Fruit fly (Drosophila melanogaster): ENCODE results near the gene CG13300.

The CG13300 gene

DNA sequence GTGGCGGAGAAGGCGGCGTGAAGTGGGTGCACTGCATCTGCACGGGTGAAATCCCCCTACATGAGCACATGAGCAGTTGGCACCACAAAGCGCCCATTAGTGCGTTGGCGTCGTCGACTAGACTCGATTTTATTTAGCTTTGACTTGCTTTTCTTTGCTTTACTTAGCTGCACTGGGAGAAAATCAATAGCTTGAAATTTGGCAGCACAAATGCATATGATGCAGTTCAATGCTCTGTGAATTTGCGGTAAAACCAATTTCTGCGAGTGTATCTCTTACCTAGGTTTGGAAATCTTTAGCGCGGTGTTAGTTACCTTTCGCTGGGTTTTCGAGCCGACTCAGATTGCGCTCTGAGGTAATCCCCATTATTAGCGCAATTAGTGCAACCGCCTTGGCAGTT lies 47.3 kb downstream of the CG13300 start:
- TF ChIP-seq pdm3 (GFP tag; optimal IDR thresholded peaks at IDR 0.05) (no peak), net (GFP tag; optimal IDR thresholded peaks at IDR 0.05) (no peak), CG6163 (GFP tag; IDR thresholded peaks at IDR 0.05) (0 out of 3 replicates have a peak, but pooled peaks have one; percentile 9), CG4318 (GFP tag; optimal IDR thresholded peaks at IDR 0.05) (peak; percentile 2), CG15336 (GFP tag; IDR thresholded peaks at IDR 0.05) (0 out of 2 replicates have a peak, but pooled peaks have one; percentile 12), CG6276 (GFP tag; optimal IDR thresholded peaks at IDR 0.05) (peak; percentile 37), cyc (GFP tag; optimal IDR thresholded peaks at IDR 0.05) (no peak), CG32006 (GFP tag; optimal IDR thresholded peaks at IDR 0.05) (peak; percentile 44), Sox14 (GFP tag; optimal IDR thresholded peaks at IDR 0.05) (no peak), Hr4 (GFP tag; optimal IDR thresholded peaks at IDR 0.05) (peak; percentile 63), eg (GFP tag; IDR thresholded peaks at IDR 0.05) (peak; percentile 58), CG3919 (GFP tag; optimal IDR thresholded peaks at IDR 0.05) (peak; percentile 27), Eip78C (GFP tag) (peak; percentile 39), CG10669 (GFP tag; optimal IDR thresholded peaks at IDR 0.05) (no peak)

DNA sequence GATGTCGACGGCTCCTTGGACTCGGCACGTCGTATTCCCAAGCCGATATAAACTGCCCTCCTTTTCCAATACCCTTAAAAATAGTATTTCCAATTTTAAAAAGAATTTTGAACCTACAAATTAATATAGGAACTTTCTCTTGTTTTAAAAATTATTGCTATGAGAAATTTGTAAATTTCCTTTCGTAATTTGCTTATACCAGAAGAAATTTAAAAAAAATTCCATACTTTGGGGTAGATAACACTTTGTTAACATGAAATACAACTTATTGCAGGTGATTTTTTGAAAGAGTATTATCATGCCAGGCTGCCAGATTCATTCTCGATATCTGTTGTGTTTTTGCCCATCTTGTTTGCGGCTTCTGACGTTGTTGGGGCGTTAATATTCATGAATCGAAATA lies 49.7 kb downstream of the CG13300 start:
- TF ChIP-seq esn (GFP tag; optimal IDR thresholded peaks at IDR 0.05), result peak; percentile 48
- no peak for TF ChIP-seq CG11294 (GFP tag; IDR thresholded peaks at IDR 0.05)
- TF ChIP-seq acj6 (GFP tag; optimal IDR thresholded peaks at IDR 0.05), result peak; percentile 15
- TF ChIP-seq Lpt (GFP tag; optimal IDR thresholded peaks at IDR 0.05), result no peak
- no peak for TF ChIP-seq dac (GFP tag; optimal IDR thresholded peaks at IDR 0.05)
- TF ChIP-seq CG10669 (GFP tag; optimal IDR thresholded peaks at IDR 0.05), result no peak
- peak; percentile 35 for TF ChIP-seq topi (GFP tag; optimal IDR thresholded peaks at IDR 0.05)
- no peak for TF ChIP-seq Hr38 (GFP tag; optimal IDR thresholded peaks at IDR 0.05)
- no peak for TF ChIP-seq CG9139 (GFP tag; optimal IDR thresholded peaks at IDR 0.05)
- TF ChIP-seq CG1621 (tag; optimal IDR thresholded peaks at IDR 0.05), result no peak
- peak; percentile 8 for TF ChIP-seq OdsH (GFP tag; optimal IDR thresholded peaks at IDR 0.05)
- TF ChIP-seq Eip75B (GFP tag; optimal IDR thresholded peaks at IDR 0.05), result peak; percentile 3
- no peak for TF ChIP-seq CG8119 (GFP tag; IDR thresholded peaks at IDR 0.05)
- peak; percentile 8 for TF ChIP-seq CG8632 (GFP tag; optimal IDR thresholded peaks at IDR 0.05)
- no peak for TF ChIP-seq ss (GFP tag; optimal IDR thresholded peaks at IDR 0.05)
- TF ChIP-seq Ets21C (GFP tag; optimal IDR thresholded peaks at IDR 0.05), result peak; percentile 34
- TF ChIP-seq CG8319 (GFP tag; optimal IDR thresholded peaks at IDR 0.05), result no peak
- TF ChIP-seq CG7368 (GFP tag; optimal IDR thresholded peaks at IDR 0.05), result no peak
- TF ChIP-seq CG34406 (GFP tag; optimal IDR thresholded peaks at IDR 0.05), result no peak
- no peak for TF ChIP-seq salr (GFP tag; optimal IDR thresholded peaks at IDR 0.05)
- TF ChIP-seq CG11762 (GFP tag; optimal IDR thresholded peaks at IDR 0.05; ENCODE audit: insufficient read depth), result no peak
- peak; percentile 22 for TF ChIP-seq Hr39 (GFP tag; optimal IDR thresholded peaks at IDR 0.05)
- TF ChIP-seq CG6163 (GFP tag; IDR thresholded peaks at IDR 0.05), result no peak
- peak; percentile 41 for TF ChIP-seq lz (GFP tag; optimal IDR thresholded peaks at IDR 0.05)
- TF ChIP-seq fd85E (GFP tag; optimal IDR thresholded peaks at IDR 0.05), result no peak
- peak; percentile 32 for TF ChIP-seq Sox102F (GFP tag; optimal IDR thresholded peaks at IDR 0.05)
- peak; percentile 77 for TF ChIP-seq Eip78C (GFP tag)
- TF ChIP-seq Hr4 (GFP tag; optimal IDR thresholded peaks at IDR 0.05), result no peak
- no peak for TF ChIP-seq CG11902 (GFP tag; optimal IDR thresholded peaks at IDR 0.05)
- no peak for TF ChIP-seq dsx (GFP tag; optimal IDR thresholded peaks at IDR 0.05; ENCODE audit: poor library complexity, severe bottlenecking)
- TF ChIP-seq CG3032 (tag; optimal IDR thresholded peaks at IDR 0.05), result no peak
- TF ChIP-seq Ets96B (tag; optimal IDR thresholded peaks at IDR 0.05), result no peak
- TF ChIP-seq Sox15 (GFP tag; optimal IDR thresholded peaks at IDR 0.05), result no peak
- no peak for TF ChIP-seq net (GFP tag; optimal IDR thresholded peaks at IDR 0.05)
- TF ChIP-seq pdm3 (GFP tag; optimal IDR thresholded peaks at IDR 0.05), result peak; percentile 25
- no peak for TF ChIP-seq CG4318 (GFP tag; optimal IDR thresholded peaks at IDR 0.05)
- TF ChIP-seq CG16779 (tag; optimal IDR thresholded peaks at IDR 0.05), result no peak
- TF ChIP-seq CG6792 (GFP tag; optimal IDR thresholded peaks at IDR 0.05), result no peak
- TF ChIP-seq CG15336 (GFP tag; IDR thresholded peaks at IDR 0.05), result no peak
- no peak for TF ChIP-seq CG6854 (GFP tag; optimal IDR thresholded peaks at IDR 0.05)
- peak; percentile 27 for TF ChIP-seq cyc (GFP tag; optimal IDR thresholded peaks at IDR 0.05)
- TF ChIP-seq vri (GFP tag; optimal IDR thresholded peaks at IDR 0.05), result no peak
- no peak for TF ChIP-seq Gug (GFP tag; IDR thresholded peaks at IDR 0.05)
- no peak for TF ChIP-seq CG3919 (GFP tag; optimal IDR thresholded peaks at IDR 0.05)
- TF ChIP-seq CG6276 (GFP tag; optimal IDR thresholded peaks at IDR 0.05), result no peak
- TF ChIP-seq Sox14 (GFP tag; optimal IDR thresholded peaks at IDR 0.05), result no peak
- peak; percentile 69 for TF ChIP-seq Met (GFP tag; optimal IDR thresholded peaks at IDR 0.05)
